Worm (Caenorhabditis elegans) whole organism, young adult: ENCODE data around the gene rgef-1.
A peak's percentile ranks its signal among the peaks of the same experiment; 100 is the strongest.

Experiments used
- B0035.1 ChIP-seq: sonication (generic microtip); optimal IDR thresholded peaks from 2 replicates; lab custom pipeline; 2016; ENCODE audit warnings: missing genetic modification characterization, mild to moderate bottlenecking, missing compliant biosample characterization, missing genotype, missing genetic modification reagents
- B0336.3 ChIP-seq: fragments of 200-800 bp; sonication (Bioruptor generic); IDR thresholded peaks from 2 replicates; pipeline ENCODE4 v1.3.6; 2022; ENCODE audit warnings: missing genetic modification characterization, missing compliant biosample characterization
- C06A6.2 ChIP-seq: fragments of 200-800 bp; sonication (Bioruptor generic); conservative IDR thresholded peaks from 2 replicates; pipeline ENCODE4 v1.3.6; 2022; ENCODE audit warnings: missing genetic modification characterization, missing compliant biosample characterization
- F10E7.11 ChIP-seq: sonication (generic microtip); optimal IDR thresholded peaks from 2 replicates; lab custom pipeline; 2017; ENCODE audit warnings: mild to moderate bottlenecking, missing genetic modification characterization, moderate library complexity, missing compliant biosample characterization
- F33H1.4 ChIP-seq: fragments of 200-800 bp; sonication (Bioruptor generic); IDR thresholded peaks from 2 replicates; pipeline ENCODE4 v1.3.6; 2022; ENCODE audit warnings: missing genetic modification reagents, missing genetic modification characterization, missing compliant biosample characterization
- F39B2.1 ChIP-seq: fragments of 200-800 bp; sonication (Bioruptor generic); IDR thresholded peaks from 2 replicates; pipeline ENCODE4 v1.3.6; 2022; ENCODE audit warnings: missing genetic modification reagents, missing genetic modification characterization, missing compliant biosample characterization
- F49E8.2 ChIP-seq: sonication (generic microtip); optimal IDR thresholded peaks from 3 replicates; lab custom pipeline; 2017; ENCODE audit warnings: missing genetic modification characterization, mild to moderate bottlenecking, missing compliant biosample characterization, antibody characterized with exemption, moderate library complexity; ENCODE audit not compliant: insufficient read depth
- F52B5.7 ChIP-seq: sonication (generic microtip); optimal IDR thresholded peaks from 2 replicates; lab custom pipeline; 2016; ENCODE audit warnings: mild to moderate bottlenecking, missing genetic modification characterization, missing compliant biosample characterization
- T26A5.8 ChIP-seq: sonication (generic microtip); optimal IDR thresholded peaks from 2 replicates; lab custom pipeline; 2016; ENCODE audit warnings: missing genetic modification characterization, missing compliant biosample characterization
- Y53G8AR.9 ChIP-seq: fragments of 200-800 bp; sonication (Bioruptor generic); conservative IDR thresholded peaks from 2 replicates; pipeline ENCODE4 v1.3.6; 2022; ENCODE audit warnings: missing genetic modification reagents, missing genetic modification characterization, missing compliant biosample characterization
- Y56A3A.18 ChIP-seq: fragments of 200-800 bp; sonication (Bioruptor generic); IDR thresholded peaks from 2 replicates; pipeline ENCODE4 v1.3.6; 2022; ENCODE audit warnings: missing genetic modification reagents, missing genetic modification characterization, missing compliant biosample characterization
- Y67H2A.10 ChIP-seq: fragments of 200-800 bp; sonication (Bioruptor generic); conservative IDR thresholded peaks from 2 replicates; pipeline ENCODE4 v1.3.6; 2022; ENCODE audit warnings: missing genetic modification reagents, missing genetic modification characterization, missing compliant biosample characterization
- Y95B8A.8 ChIP-seq: fragments of 200-800 bp; sonication (Bioruptor generic); IDR thresholded peaks from 2 replicates; pipeline ENCODE4 v1.3.6; 2022; ENCODE audit warnings: missing genetic modification reagents, missing genetic modification characterization, missing compliant biosample characterization
- ZK185.1 ChIP-seq: sonication (generic microtip); optimal IDR thresholded peaks from 2 replicates; lab custom pipeline; 2016; ENCODE audit warnings: mild to moderate bottlenecking, missing genetic modification characterization, missing compliant biosample characterization; ENCODE audit not compliant: poor library complexity, severe bottlenecking
- aptf-2 ChIP-seq: fragments of 200-800 bp; sonication (Bioruptor generic); conservative IDR thresholded peaks from 2 replicates; pipeline ENCODE4 v1.3.6; 2022; ENCODE audit warnings: missing genetic modification reagents, missing genetic modification characterization, missing compliant biosample characterization
- atf-7 ChIP-seq: sonication (generic microtip); optimal IDR thresholded peaks from 2 replicates; lab custom pipeline; 2017; ENCODE audit warnings: mild to moderate bottlenecking, missing genetic modification characterization, missing compliant biosample characterization
- attf-5 ChIP-seq: fragments of 200-800 bp; sonication (Bioruptor generic); optimal IDR thresholded peaks from 2 replicates; lab custom pipeline; 2018; ENCODE audit warnings: mild to moderate bottlenecking, missing genetic modification characterization, missing compliant biosample characterization
- attf-6 ChIP-seq: fragments of 200-800 bp; sonication (Bioruptor generic); IDR thresholded peaks from 2 replicates; pipeline ENCODE4 v1.3.6; 2022; ENCODE audit warnings: missing genetic modification reagents, missing genetic modification characterization, missing compliant biosample characterization
- cebp-1 ChIP-seq, 2 experiments: fragments of 200-800 bp in 1 of 2; sonication (Bioruptor generic) in 1 of 2; sonication (generic microtip) in 1 of 2; IDR thresholded peaks in 1 of 2; optimal IDR thresholded peaks in 1 of 2; 2 replicates each; pipeline versions ENCODE4 v1.3.6 to Lab custom; 2017 to 2022; ENCODE audit warnings: missing compliant biosample characterization in 2 of 2, missing genetic modification characterization in 2 of 2, mild to moderate bottlenecking in 1 of 2, missing genetic modification reagents in 1 of 2, moderate library complexity in 1 of 2
- ceh-27 ChIP-seq: fragments of 200-800 bp; sonication (Bioruptor generic); optimal IDR thresholded peaks from 2 replicates; lab custom pipeline; 2018; ENCODE audit warnings: mild to moderate bottlenecking, missing genetic modification characterization, moderate library complexity, missing compliant biosample characterization
- ceh-40 ChIP-seq: fragments of 200-800 bp; sonication (Bioruptor generic); IDR thresholded peaks from 2 replicates; pipeline ENCODE4 v1.3.6; 2022; ENCODE audit warnings: missing genetic modification characterization, missing compliant biosample characterization
- ceh-79 ChIP-seq: sonication (generic microtip); optimal IDR thresholded peaks from 2 replicates; lab custom pipeline; 2017; ENCODE audit warnings: mild to moderate bottlenecking, missing genetic modification characterization, missing compliant biosample characterization
- die-1 ChIP-seq: sonication (generic microtip); optimal IDR thresholded peaks from 2 replicates; lab custom pipeline; 2016; ENCODE audit warnings: missing genotype, mild to moderate bottlenecking, missing genetic modification characterization, missing compliant biosample characterization
- efl-1 ChIP-seq: fragments of 150-350 bp; optimal IDR thresholded peaks from 2 replicates; lab custom pipeline; 2014; ENCODE audit warnings: missing biosample characterization, missing genetic modification reagents, missing genetic modification characterization
- egl-18 ChIP-seq: fragments of 200-800 bp; sonication (Bioruptor generic); IDR thresholded peaks from 2 replicates; pipeline ENCODE4 v1.3.6; 2022; ENCODE audit warnings: missing genetic modification reagents, missing genetic modification characterization, missing compliant biosample characterization
- egl-44 ChIP-seq: fragments of 200-800 bp; sonication (Bioruptor generic); IDR thresholded peaks from 2 replicates; pipeline ENCODE4 v1.3.6; 2022; ENCODE audit warnings: missing genetic modification reagents, missing genetic modification characterization, missing compliant biosample characterization
- egrh-3 ChIP-seq: fragments of 200-800 bp; sonication (Bioruptor generic); IDR thresholded peaks from 2 replicates; pipeline ENCODE4 v1.3.6; 2022; ENCODE audit warnings: missing genetic modification reagents, missing genetic modification characterization, missing compliant biosample characterization
- ekl-4 ChIP-seq: fragments of 200-800 bp; sonication (Bioruptor generic); IDR thresholded peaks from 2 replicates; pipeline ENCODE4 v1.3.6; 2022; ENCODE audit warnings: missing genetic modification reagents, missing genetic modification characterization, missing compliant biosample characterization
- him-1 ChIP-seq: sonication (generic microtip); optimal IDR thresholded peaks from 2 replicates; lab custom pipeline; 2016; ENCODE audit warnings: missing genotype, missing genetic modification reagents, missing genetic modification characterization, missing compliant biosample characterization
- hlh-12 ChIP-seq: sonication (generic microtip); optimal IDR thresholded peaks from 2 replicates; lab custom pipeline; 2016; ENCODE audit warnings: missing genetic modification characterization, missing compliant biosample characterization
- hmg-20 ChIP-seq: fragments of 200-800 bp; sonication (Bioruptor generic); IDR thresholded peaks from 2 replicates; pipeline ENCODE4 v1.3.6; 2022; ENCODE audit warnings: missing genetic modification reagents, missing genetic modification characterization, missing compliant biosample characterization
- hsf-1 ChIP-seq: fragments of 200-800 bp; sonication (Bioruptor generic); IDR thresholded peaks from 2 replicates; pipeline ENCODE4 v1.3.6; 2022; ENCODE audit warnings: missing genetic modification reagents, missing genetic modification characterization, missing compliant biosample characterization
- lin-54 ChIP-seq: fragments of 200-800 bp; sonication (Bioruptor generic); optimal IDR thresholded peaks from 2 replicates; lab custom pipeline; 2018; ENCODE audit warnings: mild to moderate bottlenecking, missing genetic modification characterization, missing compliant biosample characterization
- mcd-1 ChIP-seq: fragments of 200-800 bp; sonication (Bioruptor generic); IDR thresholded peaks from 2 replicates; pipeline ENCODE4 v1.3.6; 2022; ENCODE audit warnings: missing genetic modification reagents, missing genetic modification characterization, missing compliant biosample characterization
- nfya-2 ChIP-seq: fragments of 200-800 bp; sonication (Bioruptor generic); IDR thresholded peaks from 2 replicates; pipeline ENCODE4 v1.3.6; 2022; ENCODE audit warnings: missing genetic modification reagents, missing genetic modification characterization, missing compliant biosample characterization
- nhr-120 ChIP-seq: fragments of 200-800 bp; sonication (Bioruptor generic); IDR thresholded peaks from 2 replicates; pipeline ENCODE4 v1.3.6; 2022; ENCODE audit warnings: missing genetic modification characterization, missing compliant biosample characterization
- nhr-80 ChIP-seq: sonication (generic microtip); optimal IDR thresholded peaks from 2 replicates; lab custom pipeline; 2016; ENCODE audit warnings: missing genetic modification characterization, missing compliant biosample characterization
- sea-2 ChIP-seq: fragments of 200-800 bp; sonication (Bioruptor generic); IDR thresholded peaks from 2 replicates; pipeline ENCODE4 v1.3.6; 2022; ENCODE audit warnings: missing genetic modification characterization, missing compliant biosample characterization
- snpc-4 ChIP-seq, 5 experiments: fragments of 150-350 bp in 1 of 5; sonication (generic microtip) in 4 of 5; optimal IDR thresholded peaks; 2 replicates each; lab custom pipeline; 2014 to 2018; ENCODE audit warnings: missing genetic modification characterization in 5 of 5, missing biosample characterization in 3 of 5, antibody characterized with exemption in 2 of 5, mild to moderate bottlenecking in 2 of 5, missing compliant biosample characterization in 2 of 5, missing genotype in 2 of 5, moderate library complexity in 2 of 5, missing genetic modification reagents in 1 of 5
- somi-1 ChIP-seq: fragments of 200-800 bp; sonication (Bioruptor generic); optimal IDR thresholded peaks from 2 replicates; lab custom pipeline; 2018; ENCODE audit warnings: mild to moderate bottlenecking, missing genetic modification characterization, missing compliant biosample characterization
- tbp1 ChIP-seq: fragments of 200-800 bp; sonication (Bioruptor generic); optimal IDR thresholded peaks from 2 replicates; lab custom pipeline; 2018; ENCODE audit warnings: mild to moderate bottlenecking, missing genetic modification characterization, missing compliant biosample characterization
- tbx-9 ChIP-seq: sonication (generic microtip); optimal IDR thresholded peaks from 2 replicates; lab custom pipeline; 2016; ENCODE audit warnings: borderline replicate concordance, missing genetic modification characterization, inconsistent platforms, missing compliant biosample characterization
- zim-3 ChIP-seq: sonication (generic microtip); optimal IDR thresholded peaks from 2 replicates; lab custom pipeline; 2017; ENCODE audit warnings: mild to moderate bottlenecking, missing genetic modification characterization, moderate library complexity, missing compliant biosample characterization
- ztf-25 ChIP-seq: fragments of 200-800 bp; sonication (Bioruptor generic); IDR thresholded peaks from 2 replicates; pipeline ENCODE4 v1.3.6; 2022; ENCODE audit warnings: missing genetic modification reagents, missing genetic modification characterization, missing compliant biosample characterization
- ztf-26 ChIP-seq: sonication (generic microtip); optimal IDR thresholded peaks from 2 replicates; lab custom pipeline; 2017; ENCODE audit warnings: missing genetic modification characterization, missing compliant biosample characterization

Gene rgef-1

ce11 chrV:9549459-9549858 is 12.0 kb downstream of the rgef-1 start, which contains the start of gene nstp-10 (continued):
- TF ChIP-seq cebp-1 (GFP tag; IDR thresholded peaks at IDR 0.05; lab: Robert Waterston, UW), result 0 out of 2 replicates have a peak, but pooled peaks have one; percentile 17
- peak; percentile 48 for TF ChIP-seq cebp-1 (tag; optimal IDR thresholded peaks at IDR 0.05; lab: Kevin White, UChicago)
- TF ChIP-seq efl-1 (GFP tag; lab: Kevin White, UChicago), result peak; percentile 88
- peak; percentile 70 for TF ChIP-seq attf-5 (GFP tag; lab: Kevin White, UChicago)
- peak; percentile 75; the same call in 1 of the 2 replicates for TF ChIP-seq hsf-1 (GFP tag; lab: Robert Waterston, UW)
- peak; percentile 68; the same call in 1 of the 2 replicates for TF ChIP-seq Y53G8AR.9 (GFP tag; lab: Robert Waterston, UW)
- no peak for TF ChIP-seq ceh-40 (GFP tag; lab: Robert Waterston, UW)
- peak; percentile 79 for TF ChIP-seq ekl-4 (GFP tag; lab: Robert Waterston, UW)
- TF ChIP-seq mcd-1 (GFP tag; lab: Robert Waterston, UW), result peak; percentile 95
- no peak for TF ChIP-seq ceh-79 (tag; lab: Kevin White, UChicago)
- TF ChIP-seq B0336.3 (GFP tag; lab: Robert Waterston, UW), result peak; percentile 82
- TF ChIP-seq F33H1.4, result peak; percentile 74
- TF ChIP-seq F49E8.2 (tag; lab: Kevin White, UChicago), result peak; percentile 91
- TF ChIP-seq ztf-25 (GFP tag; lab: Robert Waterston, UW), result 0 out of 2 replicates have a peak, but pooled peaks have one; percentile 75
- no peak for TF ChIP-seq die-1 (tag; lab: Kevin White, UChicago)
- peak; percentile 61 for TF ChIP-seq attf-6 (GFP tag; lab: Robert Waterston, UW)
- TF ChIP-seq F39B2.1, result peak; percentile 25; the same call in 1 of the 2 replicates
- peak; percentile 91 for TF ChIP-seq Y95B8A.8
- TF ChIP-seq sea-2 (GFP tag; lab: Robert Waterston, UW), result no peak

ce11 chrV:9546860-9547269 is 14.6 kb downstream of the rgef-1 start, which contains the start of gene his-37:
Gene his-37 (plus strand): TSS chrV:9547105.
- TF ChIP-seq nhr-80, result peak; percentile 99
- TF ChIP-seq B0035.1 (tag; lab: Kevin White, UChicago), result peak; percentile 69
- peak; percentile 97 for TF ChIP-seq atf-7
- TF ChIP-seq Y56A3A.18 (GFP tag; lab: Robert Waterston, UW), result peak; percentile 48; the same call in 1 of the 2 replicates
- TF ChIP-seq somi-1 (GFP tag; lab: Kevin White, UChicago), result peak; percentile 98
- no peak for TF ChIP-seq F10E7.11 (tag; lab: Kevin White, UChicago)
- TF ChIP-seq snpc-4 (GFP tag; optimal IDR thresholded peaks at IDR 0.05; lab: Kevin White, UChicago), result peak; percentile 43
- peak; percentile 77 to 89 (median 84) for TF ChIP-seq snpc-4 (tag; optimal IDR thresholded peaks at IDR 0.05; lab: Kevin White, UChicago)
- TF ChIP-seq Y67H2A.10 (GFP tag; lab: Robert Waterston, UW), result peak; percentile 52; the same call in 1 of the 2 replicates
- TF ChIP-seq egl-44 (GFP tag; lab: Robert Waterston, UW), result peak; percentile 96
- no peak for TF ChIP-seq aptf-2 (GFP tag; lab: Robert Waterston, UW)
- TF ChIP-seq F52B5.7 (tag; lab: Kevin White, UChicago), result no peak
- TF ChIP-seq ceh-40 (GFP tag; lab: Robert Waterston, UW), result no peak
- TF ChIP-seq him-1, result no peak
- TF ChIP-seq Y95B8A.8, result 0 out of 2 replicates have a peak, but pooled peaks have one; percentile 48
- no peak for TF ChIP-seq hlh-12
- TF ChIP-seq C06A6.2 (GFP tag; lab: Robert Waterston, UW), result peak; percentile 96
- TF ChIP-seq lin-54 (GFP tag; lab: Kevin White, UChicago), result peak; percentile 94
- TF ChIP-seq nfya-2 (GFP tag; lab: Robert Waterston, UW), result no peak
- TF ChIP-seq ztf-26 (tag; lab: Kevin White, UChicago), result peak; percentile 98
- peak; percentile 55 for TF ChIP-seq F33H1.4
- peak; percentile 98 for TF ChIP-seq attf-5 (GFP tag; lab: Kevin White, UChicago)
- no peak for TF ChIP-seq T26A5.8 (tag; lab: Kevin White, UChicago)
- peak; percentile 93 for TF ChIP-seq ekl-4 (GFP tag; lab: Robert Waterston, UW)
- TF ChIP-seq zim-3, result no peak
- peak; percentile 40 for TF ChIP-seq egrh-3 (GFP tag; lab: Robert Waterston, UW)
- TF ChIP-seq tbx-9 (tag; lab: Kevin White, UChicago), result no peak
- peak; percentile 99 for TF ChIP-seq ceh-27 (GFP tag; lab: Kevin White, UChicago)
- peak; percentile 96 for TF ChIP-seq egl-18 (GFP tag; lab: Robert Waterston, UW)
- TF ChIP-seq ZK185.1 (tag; lab: Kevin White, UChicago), result peak; percentile 93
- 0 out of 2 replicates have a peak, but pooled peaks have one; percentile 55 for TF ChIP-seq sea-2 (GFP tag; lab: Robert Waterston, UW)
- peak; percentile 81 for TF ChIP-seq tbp1 (GFP tag; lab: Kevin White, UChicago)
- TF ChIP-seq nhr-120, result 0 out of 2 replicates have a peak, but pooled peaks have one; percentile 57
- TF ChIP-seq hmg-20, result peak; percentile 71; the same call in 1 of the 2 replicates
